Worm (Caenorhabditis elegans) whole organism, L4 larva: ENCODE results near the gene F53A9.6.

Experiments
- fos-1 ChIP-seq: fragments of 150-350 bp; optimal IDR thresholded peaks from 2 replicates; lab custom pipeline; 2014; ENCODE audit warnings: missing biosample characterization, missing genetic modification characterization
- hif-1 ChIP-seq, 2 experiments: sonication (generic microtip); optimal IDR thresholded peaks; 2 replicates each; lab custom pipeline; 2016 to 2017; ENCODE audit warnings: missing compliant biosample characterization in 2 of 2, missing genetic modification characterization in 2 of 2, missing genetic modification reagents in 2 of 2, missing genotype in 2 of 2, mild to moderate bottlenecking in 1 of 2
- unc-39 ChIP-seq: sonication (generic microtip); optimal IDR thresholded peaks from 2 replicates; lab custom pipeline; 2017; ENCODE audit warnings: missing biosample characterization, missing genetic modification characterization

ce11 chrX:8672760-8673159 is 40.8 kb downstream of the F53A9.6 start, which contains the start of the genes K09E2.2 and K09E2.3:
- TF ChIP-seq fos-1 = no peak
- TF ChIP-seq unc-39 (tag; lab: Kevin White, UChicago) = no peak
- no peak for TF ChIP-seq hif-1 (tag; optimal IDR thresholded peaks at IDR 0.05; lab: Kevin White, UChicago)
